Worm (Caenorhabditis elegans): ENCODE results near the gene C07A9.12.

C07A9.12 gene

DNA sequence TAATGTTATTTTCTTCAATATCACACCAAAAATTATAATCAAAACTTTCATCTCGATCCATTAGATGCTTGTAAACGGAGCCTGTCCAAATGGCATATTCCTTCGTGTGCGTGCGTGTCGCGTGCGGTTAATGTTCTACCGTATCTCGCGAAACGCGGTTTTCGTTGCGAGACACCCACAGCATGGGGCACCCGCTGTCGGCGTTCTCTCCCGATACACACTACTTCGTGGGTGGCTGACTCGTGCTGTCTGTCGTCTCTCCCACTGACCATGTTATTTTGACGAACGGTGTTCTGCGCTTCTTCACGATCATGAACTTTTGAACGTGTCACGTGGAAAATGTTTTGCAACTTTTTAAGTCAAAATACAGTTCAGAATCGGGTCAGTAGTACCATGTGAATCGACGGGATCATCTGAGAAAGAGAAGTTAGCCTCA, 38.1 kb upstream of the C07A9.12 start (continued):
- TF ChIP-seq mml-1 (tag; optimal IDR thresholded peaks at IDR 0.05) (no peak), pha-4 (tag; optimal IDR thresholded peaks at IDR 0.05) (peak; percentile 98), nhr-76 (tag; optimal IDR thresholded peaks at IDR 0.05) (peak; percentile 37), fos-1 (tag; optimal IDR thresholded peaks at IDR 0.05) (peak; percentile 92), fkh-2 (tag; optimal IDR thresholded peaks at IDR 0.05) (no peak), snpc-4 (tag; optimal IDR thresholded peaks at IDR 0.05) (peak; percentile 87), skn-1 (tag; optimal IDR thresholded peaks at IDR 0.05) (peak; percentile 93), eor-1 (tag; optimal IDR thresholded peaks at IDR 0.05) (no peak), R02D3.7 (tag; optimal IDR thresholded peaks at IDR 0.05) (peak; percentile 90), nhr-67 (tag; optimal IDR thresholded peaks at IDR 0.05) (no peak), sea-2 (GFP tag; optimal IDR thresholded peaks at IDR 0.05) (peak; percentile 21), lin-15B (tag; optimal IDR thresholded peaks at IDR 0.05) (peak; percentile 95), ZK546.5 (tag; optimal IDR thresholded peaks at IDR 0.05) (peak; percentile 57), lin-39 (tag; optimal IDR thresholded peaks at IDR 0.05) (peak; percentile 100), ceh-28 (tag; optimal IDR thresholded peaks at IDR 0.05) (peak; percentile 90), jun-1 (tag; optimal IDR thresholded peaks at IDR 0.05) (peak; percentile 98)

DNA sequence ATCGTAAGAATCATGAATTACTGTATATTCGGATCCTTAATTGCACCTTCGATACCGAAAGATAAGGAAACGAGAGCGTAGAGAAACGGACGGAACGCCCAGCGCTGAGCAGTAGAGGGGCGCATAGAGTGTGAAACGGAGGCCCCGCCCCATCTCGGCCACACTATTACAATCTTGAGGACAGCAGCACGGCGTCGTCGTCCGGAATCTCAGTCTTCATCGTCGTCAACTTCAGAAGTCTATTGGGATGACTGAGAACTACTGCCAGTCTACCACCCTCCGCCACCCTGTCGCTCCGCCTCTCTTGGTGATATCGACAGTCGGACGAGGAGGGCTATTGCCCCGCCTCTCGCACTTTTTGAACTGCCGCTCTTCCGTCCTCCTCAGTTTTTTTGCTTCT, 37.4 kb upstream of the C07A9.12 start:
- TF ChIP-seq ama-1 (optimal IDR thresholded peaks at IDR 0.05) (peak; percentile 29), lin-39 (tag; optimal IDR thresholded peaks at IDR 0.05) (peak; percentile 1), pqm-1 (tag; optimal IDR thresholded peaks at IDR 0.05) (no peak), fos-1 (tag; optimal IDR thresholded peaks at IDR 0.05) (no peak), hmg-11 (tag; optimal IDR thresholded peaks at IDR 0.05) (peak; percentile 10), pha-4 (tag; optimal IDR thresholded peaks at IDR 0.05) (no peak)

DNA sequence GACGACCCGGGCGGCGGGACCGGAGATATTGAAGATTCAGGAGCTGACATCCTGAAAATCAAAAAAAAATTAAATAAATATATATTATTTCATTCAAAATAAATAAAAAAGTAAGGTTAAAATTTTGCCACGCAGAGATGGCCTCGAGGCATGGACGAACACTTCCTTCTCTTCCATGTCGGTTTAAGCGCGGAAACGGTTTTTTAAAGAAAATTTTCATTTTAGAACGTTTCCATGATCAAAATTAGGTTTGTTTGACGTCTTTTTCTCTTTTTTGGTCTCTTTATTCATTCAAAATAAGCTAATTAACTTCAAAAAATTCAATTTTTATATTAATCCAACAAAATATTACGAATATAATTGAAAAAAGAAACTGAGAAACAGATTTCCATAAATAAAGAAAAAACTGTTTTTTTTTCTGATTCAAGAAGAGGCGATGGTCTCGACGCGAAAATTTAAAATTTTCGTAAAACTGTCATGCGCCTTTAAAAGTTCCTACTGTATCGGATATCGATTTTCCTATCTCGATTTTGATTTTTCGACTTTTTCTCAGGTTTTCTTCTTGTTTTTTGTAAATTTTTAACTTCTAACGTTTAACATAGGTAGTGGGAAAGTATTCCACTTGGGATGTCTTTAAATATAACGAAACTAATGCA, 34.9 kb upstream of the C07A9.12 start, which contains the start of gene gcc-2:
Gene gcc-2, minus strand, starts transcription at position 51 of the 656 bp plus-strand sequence.
- TF ChIP-seq tbx-2 (tag; optimal IDR thresholded peaks at IDR 0.05) (no peak), snpc-4 (tag; optimal IDR thresholded peaks at IDR 0.05) (no peak), mml-1 (tag; optimal IDR thresholded peaks at IDR 0.05) (no peak), aly-2 (tag; optimal IDR thresholded peaks at IDR 0.05) (no peak), unc-39 (tag; optimal IDR thresholded peaks at IDR 0.05) (no peak), lin-39 (tag; optimal IDR thresholded peaks at IDR 0.05) (no peak), ceh-28 (tag; optimal IDR thresholded peaks at IDR 0.05) (no peak), ceh-82 (tag; optimal IDR thresholded peaks at IDR 0.05) (no peak), nfya-1 (tag; optimal IDR thresholded peaks at IDR 0.05; ENCODE audit: insufficient read depth) (no peak)

ce11 chrIII:9760184-9760583, 32.8 kb upstream of the C07A9.12 start:
- TF ChIP-seq egl-5 (tag; optimal IDR thresholded peaks at IDR 0.05) (no peak), ZK546.5 (tag; optimal IDR thresholded peaks at IDR 0.05) (no peak), daf-12 (tag; optimal IDR thresholded peaks at IDR 0.05) (no peak), ama-1 (optimal IDR thresholded peaks at IDR 0.05) (no peak), fkh-10 (GFP tag; optimal IDR thresholded peaks at IDR 0.05) (no peak), nhr-76 (tag; optimal IDR thresholded peaks at IDR 0.05) (no peak), skn-1 (tag; optimal IDR thresholded peaks at IDR 0.05) (no peak), zag-1 (tag; optimal IDR thresholded peaks at IDR 0.05) (no peak), nhr-25 (tag; optimal IDR thresholded peaks at IDR 0.05) (no peak), snpc-4 (tag; optimal IDR thresholded peaks at IDR 0.05) (no peak), nhr-12 (tag; optimal IDR thresholded peaks at IDR 0.05) (no peak), elt-3 (tag; optimal IDR thresholded peaks at IDR 0.05) (no peak), R02D3.7 (tag; optimal IDR thresholded peaks at IDR 0.05) (no peak), hmg-11 (tag; optimal IDR thresholded peaks at IDR 0.05) (no peak), ceh-82 (tag; optimal IDR thresholded peaks at IDR 0.05) (no peak), nhr-43 (tag; optimal IDR thresholded peaks at IDR 0.05; ENCODE audit: poor library complexity, severe bottlenecking) (no peak), nhr-67 (tag; optimal IDR thresholded peaks at IDR 0.05) (no peak), nhr-28 (tag; optimal IDR thresholded peaks at IDR 0.05) (no peak)

- no peak for TF ChIP-seq nhr-23 (tag; optimal IDR thresholded peaks at IDR 0.05)
- TF ChIP-seq pha-4 (tag; optimal IDR thresholded peaks at IDR 0.05): no peak
- TF ChIP-seq eor-1 (tag; optimal IDR thresholded peaks at IDR 0.05): no peak
- TF ChIP-seq nfya-1 (tag; optimal IDR thresholded peaks at IDR 0.05; ENCODE audit: insufficient read depth): no peak
Observed at ce11 chrIII:9758848-9759247, 31.5 kb upstream of the C07A9.12 start, which contains the start of gene rmd-1. TSS of gene rmd-1 (plus strand) at chrIII:9759094.

All from whole organism, L3 larva.